Worm (Caenorhabditis elegans) whole organism, young adult: Measurements from ENCODE around the gene F55G1.7.

ENCODE experiments used
- B0035.1 ChIP-seq: sonication (generic microtip); optimal IDR thresholded peaks from 2 replicates; lab custom pipeline; 2016; ENCODE audit warnings: missing genetic modification characterization, mild to moderate bottlenecking, missing compliant biosample characterization, missing genotype, missing genetic modification reagents
- B0336.3 ChIP-seq: fragments of 200-800 bp; sonication (Bioruptor generic); IDR thresholded peaks from 2 replicates; pipeline ENCODE4 v1.3.6; 2022; ENCODE audit warnings: missing genetic modification characterization, missing compliant biosample characterization
- F23B12.7 ChIP-seq: sonication (generic microtip); optimal IDR thresholded peaks from 2 replicates; lab custom pipeline; 2017; ENCODE audit warnings: missing genetic modification characterization, mild to moderate bottlenecking, missing compliant biosample characterization, antibody characterized with exemption, moderate library complexity; ENCODE audit not compliant: insufficient read depth
- F49E8.2 ChIP-seq: sonication (generic microtip); optimal IDR thresholded peaks from 3 replicates; lab custom pipeline; 2017; ENCODE audit warnings: missing genetic modification characterization, mild to moderate bottlenecking, missing compliant biosample characterization, antibody characterized with exemption, moderate library complexity; ENCODE audit not compliant: insufficient read depth
- F52B5.7 ChIP-seq: sonication (generic microtip); optimal IDR thresholded peaks from 2 replicates; lab custom pipeline; 2016; ENCODE audit warnings: mild to moderate bottlenecking, missing genetic modification characterization, missing compliant biosample characterization
- K12H6.12 ChIP-seq: fragments of 200-800 bp; sonication (Bioruptor generic); optimal IDR thresholded peaks from 2 replicates; lab custom pipeline; 2018; ENCODE audit warnings: mild to moderate bottlenecking, missing genetic modification characterization, missing compliant biosample characterization
- T26A5.8 ChIP-seq: sonication (generic microtip); optimal IDR thresholded peaks from 2 replicates; lab custom pipeline; 2016; ENCODE audit warnings: missing genetic modification characterization, missing compliant biosample characterization
- Y56A3A.18 ChIP-seq: fragments of 200-800 bp; sonication (Bioruptor generic); IDR thresholded peaks from 2 replicates; pipeline ENCODE4 v1.3.6; 2022; ENCODE audit warnings: missing genetic modification reagents, missing genetic modification characterization, missing compliant biosample characterization
- Y67H2A.10 ChIP-seq: fragments of 200-800 bp; sonication (Bioruptor generic); conservative IDR thresholded peaks from 2 replicates; pipeline ENCODE4 v1.3.6; 2022; ENCODE audit warnings: missing genetic modification reagents, missing genetic modification characterization, missing compliant biosample characterization
- Y79H2A.3 ChIP-seq: fragments of 200-800 bp; sonication (Bioruptor generic); conservative IDR thresholded peaks from 2 replicates; pipeline ENCODE4 v1.3.6; 2022; ENCODE audit warnings: missing genetic modification reagents, missing genetic modification characterization, missing compliant biosample characterization
- Y95B8A.8 ChIP-seq: fragments of 200-800 bp; sonication (Bioruptor generic); IDR thresholded peaks from 2 replicates; pipeline ENCODE4 v1.3.6; 2022; ENCODE audit warnings: missing genetic modification reagents, missing genetic modification characterization, missing compliant biosample characterization
- ZK185.1 ChIP-seq: sonication (generic microtip); optimal IDR thresholded peaks from 2 replicates; lab custom pipeline; 2016; ENCODE audit warnings: mild to moderate bottlenecking, missing genetic modification characterization, missing compliant biosample characterization; ENCODE audit not compliant: poor library complexity, severe bottlenecking
- aptf-2 ChIP-seq: fragments of 200-800 bp; sonication (Bioruptor generic); conservative IDR thresholded peaks from 2 replicates; pipeline ENCODE4 v1.3.6; 2022; ENCODE audit warnings: missing genetic modification reagents, missing genetic modification characterization, missing compliant biosample characterization
- athp-1 ChIP-seq: sonication (generic microtip); optimal IDR thresholded peaks from 2 replicates; lab custom pipeline; 2017; ENCODE audit warnings: mild to moderate bottlenecking, missing genetic modification characterization, missing compliant biosample characterization
- attf-6 ChIP-seq: fragments of 200-800 bp; sonication (Bioruptor generic); IDR thresholded peaks from 2 replicates; pipeline ENCODE4 v1.3.6; 2022; ENCODE audit warnings: missing genetic modification reagents, missing genetic modification characterization, missing compliant biosample characterization
- bed-2 ChIP-seq: fragments of 200-800 bp; sonication (Bioruptor generic); IDR thresholded peaks from 2 replicates; pipeline ENCODE4 v1.3.6; 2022; ENCODE audit warnings: missing genetic modification reagents, missing genetic modification characterization, missing compliant biosample characterization
- ceh-27 ChIP-seq: fragments of 200-800 bp; sonication (Bioruptor generic); optimal IDR thresholded peaks from 2 replicates; lab custom pipeline; 2018; ENCODE audit warnings: mild to moderate bottlenecking, missing genetic modification characterization, moderate library complexity, missing compliant biosample characterization
- ceh-40 ChIP-seq: fragments of 200-800 bp; sonication (Bioruptor generic); IDR thresholded peaks from 2 replicates; pipeline ENCODE4 v1.3.6; 2022; ENCODE audit warnings: missing genetic modification characterization, missing compliant biosample characterization
- ceh-58 ChIP-seq: fragments of 200-800 bp; sonication (Bioruptor generic); IDR thresholded peaks from 2 replicates; pipeline ENCODE4 v1.3.6; 2022; ENCODE audit warnings: missing genetic modification characterization, missing compliant biosample characterization
- chd-7 ChIP-seq: sonication (generic microtip); optimal IDR thresholded peaks from 2 replicates; lab custom pipeline; 2016; ENCODE audit warnings: mild to moderate bottlenecking, missing genetic modification characterization, moderate library complexity, missing compliant biosample characterization
- dpl-1 ChIP-seq: fragments of 150-350 bp; optimal IDR thresholded peaks from 2 replicates; lab custom pipeline; 2014; ENCODE audit warnings: missing biosample characterization, missing genetic modification reagents, missing genetic modification characterization
- egl-44 ChIP-seq: fragments of 200-800 bp; sonication (Bioruptor generic); IDR thresholded peaks from 2 replicates; pipeline ENCODE4 v1.3.6; 2022; ENCODE audit warnings: missing genetic modification reagents, missing genetic modification characterization, missing compliant biosample characterization
- ets-4 ChIP-seq: fragments of 200-800 bp; sonication (Bioruptor generic); optimal IDR thresholded peaks from 2 replicates; lab custom pipeline; 2018; ENCODE audit warnings: mild to moderate bottlenecking, missing genetic modification characterization, missing compliant biosample characterization
- gei-17 ChIP-seq: fragments of 200-800 bp; sonication (Bioruptor generic); optimal IDR thresholded peaks from 2 replicates; lab custom pipeline; 2018; ENCODE audit warnings: mild to moderate bottlenecking, missing genetic modification characterization, missing compliant biosample characterization
- him-1 ChIP-seq: sonication (generic microtip); optimal IDR thresholded peaks from 2 replicates; lab custom pipeline; 2016; ENCODE audit warnings: missing genotype, missing genetic modification reagents, missing genetic modification characterization, missing compliant biosample characterization
- hrde-1 ChIP-seq: sonication (generic microtip); optimal IDR thresholded peaks from 2 replicates; lab custom pipeline; 2016; ENCODE audit warnings: missing genetic modification characterization, mild to moderate bottlenecking, missing compliant biosample characterization, moderate library complexity, missing genotype, missing genetic modification reagents, borderline replicate concordance
- lsl-1 ChIP-seq: fragments of 200-800 bp; sonication (Bioruptor generic); optimal IDR thresholded peaks from 2 replicates; lab custom pipeline; 2018; ENCODE audit warnings: mild to moderate bottlenecking, missing genetic modification characterization, moderate library complexity, missing compliant biosample characterization
- madf-8 ChIP-seq: fragments of 200-800 bp; sonication (Bioruptor generic); conservative IDR thresholded peaks from 2 replicates; pipeline ENCODE4 v1.3.6; 2022; ENCODE audit warnings: missing genetic modification reagents, missing genetic modification characterization, missing compliant biosample characterization
- mes-4 ChIP-seq: sonication (generic microtip); optimal IDR thresholded peaks from 2 replicates; lab custom pipeline; 2016; ENCODE audit warnings: missing genotype, missing genetic modification characterization, missing compliant biosample characterization
- nfya-1 ChIP-seq: sonication (generic microtip); optimal IDR thresholded peaks from 2 replicates; lab custom pipeline; 2017; ENCODE audit warnings: antibody characterized with exemption, missing compliant biosample characterization, missing genetic modification characterization, borderline replicate concordance; ENCODE audit not compliant: insufficient read depth
- nfyb-1 ChIP-seq: fragments of 200-800 bp; sonication (Bioruptor generic); IDR thresholded peaks from 2 replicates; pipeline ENCODE4 v1.3.6; 2022; ENCODE audit warnings: missing genetic modification reagents, missing genetic modification characterization, missing compliant biosample characterization
- nhr-27 ChIP-seq: fragments of 200-800 bp; sonication (Bioruptor generic); optimal IDR thresholded peaks from 2 replicates; lab custom pipeline; 2018; ENCODE audit warnings: mild to moderate bottlenecking, missing genetic modification characterization, moderate library complexity, missing compliant biosample characterization
- nhr-80 ChIP-seq: sonication (generic microtip); optimal IDR thresholded peaks from 2 replicates; lab custom pipeline; 2016; ENCODE audit warnings: missing genetic modification characterization, missing compliant biosample characterization
- nhr-90 ChIP-seq: sonication (generic microtip); optimal IDR thresholded peaks from 2 replicates; lab custom pipeline; 2016; ENCODE audit warnings: missing genotype, mild to moderate bottlenecking, missing genetic modification characterization, missing compliant biosample characterization
- pbrm-1 ChIP-seq: fragments of 200-800 bp; sonication (Bioruptor generic); IDR thresholded peaks from 2 replicates; pipeline ENCODE4 v1.3.6; 2022; ENCODE audit warnings: missing genetic modification reagents, missing genetic modification characterization, missing compliant biosample characterization
- pha-4 ChIP-seq: fragments of 150-350 bp; sonication (generic microtip); optimal IDR thresholded peaks from 2 replicates; lab custom pipeline; 2014; ENCODE audit warnings: missing biosample characterization, missing genetic modification reagents, missing genetic modification characterization
- rcor-1 ChIP-seq: fragments of 200-800 bp; sonication (Bioruptor generic); IDR thresholded peaks from 2 replicates; pipeline ENCODE4 v1.3.6; 2022; ENCODE audit warnings: missing genetic modification reagents, missing genetic modification characterization, missing compliant biosample characterization
- rec-8 ChIP-seq, 2 experiments: sonication (generic microtip); optimal IDR thresholded peaks; 2 replicates each; lab custom pipeline; 2016; ENCODE audit warnings: mild to moderate bottlenecking in 2 of 2, missing genetic modification characterization in 2 of 2, missing genetic modification reagents in 2 of 2, missing genotype in 2 of 2, missing biosample characterization in 1 of 2, missing compliant biosample characterization in 1 of 2, moderate library complexity in 1 of 2
- snpc-1.1 ChIP-seq: sonication (generic microtip); optimal IDR thresholded peaks from 2 replicates; lab custom pipeline; 2017; ENCODE audit warnings: missing genetic modification characterization, mild to moderate bottlenecking, missing compliant biosample characterization, antibody characterized with exemption, moderate library complexity, missing genotype, missing genetic modification reagents; ENCODE audit not compliant: insufficient read depth
- snpc-1.3 ChIP-seq: sonication (generic microtip); optimal IDR thresholded peaks from 2 replicates; lab custom pipeline; 2017; ENCODE audit warnings: missing genetic modification characterization, mild to moderate bottlenecking, missing compliant biosample characterization, antibody characterized with exemption, moderate library complexity, missing genotype, missing genetic modification reagents; ENCODE audit not compliant: insufficient read depth
- snpc-3.4 ChIP-seq: sonication (generic microtip); optimal IDR thresholded peaks from 2 replicates; lab custom pipeline; 2017; ENCODE audit warnings: missing genetic modification characterization, mild to moderate bottlenecking, missing compliant biosample characterization, antibody characterized with exemption, moderate library complexity, missing genotype, missing genetic modification reagents
- snpc-4 ChIP-seq, 5 experiments: fragments of 150-350 bp in 1 of 5; sonication (generic microtip) in 4 of 5; optimal IDR thresholded peaks; 2 replicates each; lab custom pipeline; 2014 to 2018; ENCODE audit warnings: missing genetic modification characterization in 5 of 5, missing biosample characterization in 3 of 5, antibody characterized with exemption in 2 of 5, mild to moderate bottlenecking in 2 of 5, missing compliant biosample characterization in 2 of 5, missing genotype in 2 of 5, moderate library complexity in 2 of 5, missing genetic modification reagents in 1 of 5
- sptf-2 ChIP-seq: fragments of 200-800 bp; sonication (Bioruptor generic); optimal IDR thresholded peaks from 2 replicates; lab custom pipeline; 2018; ENCODE audit warnings: mild to moderate bottlenecking, missing genetic modification characterization, missing compliant biosample characterization
- tlf-1 ChIP-seq: fragments of 200-800 bp; sonication (Bioruptor generic); optimal IDR thresholded peaks from 2 replicates; lab custom pipeline; 2018; ENCODE audit warnings: mild to moderate bottlenecking, missing genetic modification characterization, missing compliant biosample characterization
- xnd-1 ChIP-seq: sonication (generic microtip); optimal IDR thresholded peaks from 2 replicates; lab custom pipeline; 2016; ENCODE audit warnings: missing genotype, missing genetic modification reagents, missing genetic modification characterization, missing compliant biosample characterization
- ztf-25 ChIP-seq: fragments of 200-800 bp; sonication (Bioruptor generic); IDR thresholded peaks from 2 replicates; pipeline ENCODE4 v1.3.6; 2022; ENCODE audit warnings: missing genetic modification reagents, missing genetic modification characterization, missing compliant biosample characterization

Gene F55G1.7

DNA sequence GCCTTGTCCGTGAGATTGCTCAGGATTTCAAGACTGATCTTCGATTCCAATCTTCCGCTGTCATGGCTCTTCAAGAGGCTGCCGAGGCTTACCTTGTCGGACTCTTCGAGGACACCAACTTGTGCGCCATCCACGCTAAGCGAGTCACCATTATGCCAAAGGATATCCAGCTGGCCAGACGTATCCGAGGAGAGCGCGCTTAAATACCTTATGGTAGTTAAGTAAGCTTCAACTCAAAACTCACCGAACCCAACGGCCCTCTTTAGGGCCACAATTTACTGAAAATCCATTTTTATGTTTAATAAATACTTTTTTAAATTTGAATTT is 18.8 kb upstream of the F55G1.7 start (continued):
- TF ChIP-seq B0336.3: peak; percentile 84
- no peak for TF ChIP-seq nhr-27 (tag; lab: Kevin White, UChicago)
- no peak for TF ChIP-seq sptf-2 (GFP tag; lab: Kevin White, UChicago)
- no peak for TF ChIP-seq ceh-40 (GFP tag; lab: Robert Waterston, UW)
- TF ChIP-seq F52B5.7 (tag; lab: Kevin White, UChicago): no peak
- no peak for TF ChIP-seq gei-17 (GFP tag; lab: Kevin White, UChicago)
- TF ChIP-seq T26A5.8 (tag; lab: Kevin White, UChicago): no peak
- peak; percentile 27 for TF ChIP-seq athp-1 (tag; lab: Kevin White, UChicago)
- peak; percentile 63 for TF ChIP-seq attf-6 (GFP tag; lab: Robert Waterston, UW)
- no peak for TF ChIP-seq ZK185.1
- no peak for TF ChIP-seq snpc-3.4 (tag; lab: Kevin White, UChicago)
- no peak for TF ChIP-seq dpl-1 (GFP tag; lab: Kevin White, UChicago)
- TF ChIP-seq rcor-1 (GFP tag; lab: Robert Waterston, UW): no peak
- TF ChIP-seq nhr-80 (tag; lab: Kevin White, UChicago): no peak
- no peak; the same call in 1 of the 2 replicates for TF ChIP-seq egl-44
- no peak for TF ChIP-seq nhr-90 (tag; lab: Kevin White, UChicago)
- TF ChIP-seq snpc-1.1 (tag; lab: Kevin White, UChicago): no peak
- TF ChIP-seq pha-4: no peak
- TF ChIP-seq pbrm-1 (GFP tag; lab: Robert Waterston, UW): no peak
- TF ChIP-seq him-1: no peak
- TF ChIP-seq ceh-58 (GFP tag; lab: Robert Waterston, UW): no peak
- no peak for TF ChIP-seq snpc-4 (GFP tag; optimal IDR thresholded peaks at IDR 0.05; lab: Kevin White, UChicago)
- TF ChIP-seq snpc-4 (tag; optimal IDR thresholded peaks at IDR 0.05; lab: Kevin White, UChicago): peak in 1 of 4 experiments; percentile 75
- no peak for TF ChIP-seq F23B12.7 (tag; lab: Kevin White, UChicago)
- no peak for TF ChIP-seq K12H6.12 (tag; lab: Kevin White, UChicago)
- peak; percentile 51 for TF ChIP-seq tlf-1 (GFP tag; lab: Kevin White, UChicago)
- TF ChIP-seq Y95B8A.8 (GFP tag; lab: Robert Waterston, UW): no peak
- TF ChIP-seq nfya-1 (tag; lab: Kevin White, UChicago): no peak
- no peak for TF ChIP-seq nfyb-1 (GFP tag; lab: Robert Waterston, UW)
- no peak for TF ChIP-seq snpc-1.3
- peak; percentile 24 for TF ChIP-seq lsl-1 (GFP tag; lab: Kevin White, UChicago)
- TF ChIP-seq Y79H2A.3 (GFP tag; lab: Robert Waterston, UW): no peak; the same call in 1 of the 2 replicates
- TF ChIP-seq rec-8 (tag; optimal IDR thresholded peaks at IDR 0.05; lab: Kevin White, UChicago): peak in 1 of 2 experiments; percentile 32
- TF ChIP-seq aptf-2 (GFP tag; lab: Robert Waterston, UW): no peak
- TF ChIP-seq B0035.1 (tag; lab: Kevin White, UChicago): no peak
- TF ChIP-seq mes-4 (tag; lab: Kevin White, UChicago): no peak
- TF ChIP-seq hrde-1 (tag; lab: Kevin White, UChicago): peak; percentile 91
- TF ChIP-seq madf-8 (GFP tag; lab: Robert Waterston, UW): no peak; the same call in 1 of the 2 replicates
- no peak for TF ChIP-seq bed-2
- no peak for TF ChIP-seq Y67H2A.10 (GFP tag; lab: Robert Waterston, UW)
- TF ChIP-seq Y56A3A.18: no peak
- TF ChIP-seq ztf-25: no peak
- TF ChIP-seq chd-7 (tag; lab: Kevin White, UChicago): no peak
- TF ChIP-seq ceh-27 (GFP tag; lab: Kevin White, UChicago): no peak
- peak; percentile 3 for TF ChIP-seq xnd-1 (tag; lab: Kevin White, UChicago)
- TF ChIP-seq ets-4 (GFP tag; lab: Kevin White, UChicago): no peak
- TF ChIP-seq F49E8.2 (tag; lab: Kevin White, UChicago): no peak
- TF ChIP-seq, all 124 proteins: peak for 21
